Worm (Caenorhabditis elegans) whole organism, L4 larva: ENCODE data around the gene srt-15.
"Not testable (repeated sequence)": the region's sequence is repeated elsewhere in the genome, so short reads cannot be mapped to it uniquely, and the experiment has no call there.

Source experiments
- D1046.2 ChIP-seq: fragments of 200-800 bp; sonication (Bioruptor generic); IDR thresholded peaks from 2 replicates; pipeline ENCODE4 v1.3.6; 2022; ENCODE audit warnings: missing genetic modification characterization, missing compliant biosample characterization
- F37D6.2 ChIP-seq: sonication (generic microtip); optimal IDR thresholded peaks from 2 replicates; lab custom pipeline; 2016; ENCODE audit warnings: mild to moderate bottlenecking, missing genetic modification characterization, missing compliant biosample characterization
- R02D3.7 ChIP-seq: fragments of 150-350 bp; sonication (generic microtip); optimal IDR thresholded peaks from 3 replicates; lab custom pipeline; 2014; ENCODE audit warnings: missing biosample characterization, missing genetic modification characterization
- T20F7.1 ChIP-seq: fragments of 200-800 bp; sonication (Bioruptor generic); optimal IDR thresholded peaks from 2 replicates; lab custom pipeline; 2018; ENCODE audit warnings: mild to moderate bottlenecking, missing genetic modification characterization, missing compliant biosample characterization
- Y48G9A.11 ChIP-seq: fragments of 200-800 bp; sonication (Bioruptor generic); IDR thresholded peaks from 2 replicates; pipeline ENCODE4 v1.3.6; 2022; ENCODE audit warnings: missing genetic modification reagents, missing genetic modification characterization, missing compliant biosample characterization
- Y5F2A.4 ChIP-seq: fragments of 200-800 bp; sonication (Bioruptor generic); optimal IDR thresholded peaks from 2 replicates; lab custom pipeline; 2018; ENCODE audit warnings: mild to moderate bottlenecking, missing genetic modification characterization, missing compliant biosample characterization
- ZK546.5 ChIP-seq, 2 experiments: sonication (generic microtip); optimal IDR thresholded peaks; 2 replicates each; lab custom pipeline; 2017; ENCODE audit warnings: missing biosample characterization in 2 of 2, missing genetic modification characterization in 2 of 2
- aha-1 ChIP-seq: fragments of 150-350 bp; peaks from one replicate; lab custom pipeline; 2014; ENCODE audit warnings: missing biosample characterization, missing genetic modification characterization
- ama-1 ChIP-seq: fragments of 150-350 bp; optimal IDR thresholded peaks from 2 replicates; lab custom pipeline; 2014; ENCODE audit warnings: inconsistent platforms, mixed read lengths
- ceh-32 ChIP-seq: sonication (generic microtip); optimal IDR thresholded peaks from 2 replicates; lab custom pipeline; 2016; ENCODE audit warnings: mild to moderate bottlenecking, missing genetic modification characterization, missing compliant biosample characterization; ENCODE audit not compliant: poor library complexity
- cey-2 ChIP-seq: sonication (generic microtip); optimal IDR thresholded peaks from 3 replicates; lab custom pipeline; 2017; ENCODE audit warnings: missing genetic modification characterization, mild to moderate bottlenecking, missing compliant biosample characterization, antibody characterized with exemption, borderline replicate concordance; ENCODE audit not compliant: insufficient read depth
- ctbp-1 ChIP-seq: fragments of 200-800 bp; sonication (Bioruptor generic); IDR thresholded peaks from 2 replicates; pipeline ENCODE4 v1.3.6; 2022; ENCODE audit warnings: missing genetic modification reagents, missing genetic modification characterization, missing compliant biosample characterization
- daf-12 ChIP-seq: fragments of 150-350 bp; optimal IDR thresholded peaks from 2 replicates; lab custom pipeline; 2014; ENCODE audit warnings: missing biosample characterization, missing genetic modification reagents, missing genetic modification characterization
- daf-16 ChIP-seq, 3 experiments: sonication (generic microtip); optimal IDR thresholded peaks; 2 replicates each; lab custom pipeline; 2016 to 2017; ENCODE audit warnings: missing genetic modification characterization in 3 of 3, missing genetic modification reagents in 3 of 3, mild to moderate bottlenecking in 2 of 3, missing compliant biosample characterization in 2 of 3, missing biosample characterization in 1 of 3, moderate library complexity in 1 of 3
- dmd-9 ChIP-seq: fragments of 200-800 bp; sonication (Bioruptor generic); IDR thresholded peaks from 2 replicates; pipeline ENCODE4 v1.3.6; 2022; ENCODE audit warnings: missing genetic modification reagents, missing genetic modification characterization, missing compliant biosample characterization
- hlh-30 ChIP-seq: sonication (generic microtip); optimal IDR thresholded peaks from 2 replicates; lab custom pipeline; 2017; ENCODE audit warnings: antibody characterized with exemption, mild to moderate bottlenecking, missing genetic modification characterization, missing compliant biosample characterization; ENCODE audit not compliant: insufficient read depth
- jun-1 ChIP-seq: fragments of 150-350 bp; optimal IDR thresholded peaks from 2 replicates; lab custom pipeline; 2014; ENCODE audit warnings: missing biosample characterization, missing genetic modification reagents, missing genetic modification characterization
- lim-7 ChIP-seq: fragments of 200-800 bp; sonication (Bioruptor generic); IDR thresholded peaks from 2 replicates; pipeline ENCODE4 v1.3.6; 2022; ENCODE audit warnings: missing genetic modification characterization, missing compliant biosample characterization
- lin-13 ChIP-seq: fragments of 150-350 bp; optimal IDR thresholded peaks from 2 replicates; lab custom pipeline; 2014; ENCODE audit warnings: missing biosample characterization, missing genetic modification reagents, missing genetic modification characterization
- lin-29 ChIP-seq: fragments of 200-800 bp; sonication (Bioruptor generic); IDR thresholded peaks from 2 replicates; pipeline ENCODE4 v1.3.6; 2022; ENCODE audit warnings: missing genetic modification reagents, missing genetic modification characterization, missing compliant biosample characterization
- lir-3 ChIP-seq: sonication (generic microtip); optimal IDR thresholded peaks from 2 replicates; lab custom pipeline; 2016; ENCODE audit warnings: mild to moderate bottlenecking, missing genetic modification characterization, missing compliant biosample characterization
- lsy-2 ChIP-seq, 2 experiments: fragments of 150-350 bp in 1 of 2; sonication (generic microtip) in 1 of 2; optimal IDR thresholded peaks; 2 replicates each; lab custom pipeline; 2014 to 2017; ENCODE audit warnings: missing biosample characterization in 2 of 2, missing genetic modification characterization in 2 of 2
- madf-9 ChIP-seq: fragments of 200-800 bp; sonication (Bioruptor generic); conservative IDR thresholded peaks from 2 replicates; pipeline ENCODE4 v1.3.6; 2022; ENCODE audit warnings: missing genetic modification reagents, missing genetic modification characterization, missing compliant biosample characterization
- mdl-1 ChIP-seq, 2 experiments: fragments of 150-350 bp in 1 of 2; sonication (generic microtip) in 1 of 2; optimal IDR thresholded peaks; 2 replicates each; lab custom pipeline; 2014 to 2017; ENCODE audit warnings: missing biosample characterization in 2 of 2, missing genetic modification characterization in 2 of 2
- nhr-237 ChIP-seq: sonication (generic microtip); optimal IDR thresholded peaks from 2 replicates; lab custom pipeline; 2017; ENCODE audit warnings: missing biosample characterization, missing genetic modification characterization
- nhr-25 ChIP-seq: sonication (generic microtip); optimal IDR thresholded peaks from 2 replicates; lab custom pipeline; 2017; ENCODE audit warnings: missing genetic modification characterization, mild to moderate bottlenecking, missing compliant biosample characterization, antibody characterized with exemption, moderate library complexity, borderline replicate concordance; ENCODE audit not compliant: insufficient read depth
- nhr-28 ChIP-seq: fragments of 150-350 bp; optimal IDR thresholded peaks from 2 replicates; lab custom pipeline; 2014; ENCODE audit warnings: missing biosample characterization, missing genetic modification characterization
- nhr-41 ChIP-seq: fragments of 200-800 bp; sonication (Bioruptor generic); IDR thresholded peaks from 2 replicates; pipeline ENCODE4 v1.3.6; 2022; ENCODE audit warnings: missing genetic modification reagents, missing genetic modification characterization, missing compliant biosample characterization
- pha-4 ChIP-seq, 2 experiments: fragments of 150-350 bp in 1 of 2; fragments of 200-800 bp in 1 of 2; sonication (Bioruptor generic) in 1 of 2; IDR thresholded peaks in 1 of 2; optimal IDR thresholded peaks in 1 of 2; 2 replicates each; pipeline versions ENCODE4 v1.3.6 to Lab custom; 2014 to 2022; ENCODE audit warnings: missing genetic modification characterization in 2 of 2, missing genetic modification reagents in 2 of 2, missing biosample characterization in 1 of 2, missing compliant biosample characterization in 1 of 2
- php-3 ChIP-seq: fragments of 200-800 bp; sonication (Bioruptor generic); IDR thresholded peaks from 2 replicates; pipeline ENCODE4 v1.3.6; 2022; ENCODE audit warnings: missing genetic modification reagents, missing genetic modification characterization, missing compliant biosample characterization
- pqm-1 ChIP-seq: sonication (generic microtip); optimal IDR thresholded peaks from 2 replicates; lab custom pipeline; 2017; ENCODE audit warnings: missing biosample characterization, missing genetic modification characterization
- set-16 ChIP-seq: fragments of 200-800 bp; sonication (Bioruptor generic); IDR thresholded peaks from 2 replicates; pipeline ENCODE4 v1.3.6; 2022; ENCODE audit warnings: missing genetic modification reagents, missing genetic modification characterization, missing compliant biosample characterization
- spr-1 ChIP-seq: sonication (generic microtip); optimal IDR thresholded peaks from 2 replicates; lab custom pipeline; 2016; ENCODE audit warnings: mild to moderate bottlenecking, missing genetic modification characterization, missing compliant biosample characterization
- spr-3 ChIP-seq: fragments of 200-800 bp; sonication (Bioruptor generic); optimal IDR thresholded peaks from 2 replicates; lab custom pipeline; 2018; ENCODE audit warnings: mild to moderate bottlenecking, missing genetic modification characterization, missing compliant biosample characterization
- tag-97 ChIP-seq: fragments of 200-800 bp; sonication (Bioruptor generic); IDR thresholded peaks from 2 replicates; pipeline ENCODE4 v1.3.6; 2022; ENCODE audit warnings: missing genetic modification characterization, missing compliant biosample characterization
- zip-2 ChIP-seq: fragments of 150-350 bp; optimal IDR thresholded peaks from 2 replicates; lab custom pipeline; 2014; ENCODE audit warnings: missing biosample characterization, missing genetic modification characterization
- ztf-7 ChIP-seq: fragments of 150-350 bp; optimal IDR thresholded peaks from 2 replicates; lab custom pipeline; 2014; ENCODE audit warnings: missing biosample characterization, missing genetic modification characterization

Gene srt-15

DNA sequence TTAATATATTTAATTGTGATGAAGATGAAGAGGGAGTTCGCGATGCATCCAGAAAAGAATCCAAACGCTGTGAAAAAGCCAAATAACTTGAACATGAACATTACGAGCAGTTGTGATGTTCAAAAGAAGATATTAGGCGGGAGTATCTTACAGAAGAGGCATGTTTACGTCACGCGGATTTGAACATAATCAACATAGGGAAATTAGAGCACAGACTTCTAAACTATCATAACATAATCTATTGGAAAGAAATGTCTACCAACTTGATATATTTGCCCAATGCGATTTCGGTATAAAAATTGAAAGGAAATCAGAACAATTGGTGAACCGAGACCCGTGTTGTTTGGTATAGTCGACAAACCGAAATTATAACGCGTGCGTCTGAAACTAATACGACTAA is 42.2 kb upstream of the srt-15 start, which contains the start of gene str-66:
TSS of gene str-66 (minus strand) at position 101 of the 400 bp plus-strand sequence.
- TF ChIP-seq ZK546.5 (tag; optimal IDR thresholded peaks at IDR 0.05; lab: Kevin White, UChicago) (no peak), lin-13 (GFP tag; lab: Kevin White, UChicago) (no peak), cey-2 (tag; lab: Kevin White, UChicago) (no peak), zip-2 (tag; lab: Kevin White, UChicago) (no peak), php-3 (GFP tag; lab: Robert Waterston, UW) (no peak), R02D3.7 (no peak)

DNA sequence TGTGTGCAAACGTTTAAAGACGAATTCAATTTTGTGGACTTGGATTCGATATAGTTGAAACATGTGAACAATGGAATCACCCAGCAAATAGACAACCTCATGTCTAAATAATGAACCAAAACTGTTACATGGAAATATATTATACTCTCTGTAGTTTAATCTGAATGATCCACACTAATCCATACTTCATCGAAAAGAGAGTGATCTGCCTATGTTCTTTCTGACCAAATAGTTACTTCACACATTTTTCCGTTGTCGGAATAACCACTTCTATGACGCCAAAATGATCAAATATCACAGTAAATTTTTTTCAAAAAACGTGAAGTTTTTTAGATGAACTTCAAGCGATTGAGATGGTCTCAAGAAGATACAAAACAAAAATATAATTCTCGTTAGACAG is 40.1 kb upstream of the srt-15 start, which contains the start of gene Y73C8C.4:
TSS of gene Y73C8C.4 (minus strand) at position 101 of the 400 bp plus-strand sequence.
- TF ChIP-seq Y48G9A.11 (GFP tag; lab: Robert Waterston, UW); ama-1; madf-9 (GFP tag; lab: Robert Waterston, UW): not testable (repeated sequence)

DNA sequence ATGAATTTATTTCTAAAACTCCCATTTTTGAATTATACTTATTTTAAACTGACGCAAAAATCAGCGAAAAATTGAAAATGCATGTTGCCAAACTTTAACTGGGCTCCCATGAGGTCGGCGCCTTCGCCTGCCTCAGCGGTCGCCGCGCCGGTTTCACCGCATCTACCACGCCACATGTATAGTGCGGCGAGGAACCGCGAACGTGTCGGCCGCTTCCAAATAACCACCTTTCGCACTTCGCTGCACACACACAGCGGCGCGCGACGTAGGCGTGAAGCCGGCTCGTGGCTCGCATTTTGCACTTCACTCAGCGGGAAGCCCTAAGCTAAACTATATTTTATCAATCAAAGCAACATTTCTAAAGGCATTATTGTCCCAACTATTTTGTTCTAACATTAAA is 38.5 kb upstream of the srt-15 start:
- TF ChIP-seq lin-29 (GFP tag; lab: Robert Waterston, UW) (no peak), dmd-9 (GFP tag; lab: Robert Waterston, UW) (0 out of 2 replicates have a peak, but pooled peaks have one; percentile 12), set-16 (GFP tag; lab: Robert Waterston, UW) (peak; percentile 83)
- TF ChIP-seq, all 104 proteins: peak for 2

DNA sequence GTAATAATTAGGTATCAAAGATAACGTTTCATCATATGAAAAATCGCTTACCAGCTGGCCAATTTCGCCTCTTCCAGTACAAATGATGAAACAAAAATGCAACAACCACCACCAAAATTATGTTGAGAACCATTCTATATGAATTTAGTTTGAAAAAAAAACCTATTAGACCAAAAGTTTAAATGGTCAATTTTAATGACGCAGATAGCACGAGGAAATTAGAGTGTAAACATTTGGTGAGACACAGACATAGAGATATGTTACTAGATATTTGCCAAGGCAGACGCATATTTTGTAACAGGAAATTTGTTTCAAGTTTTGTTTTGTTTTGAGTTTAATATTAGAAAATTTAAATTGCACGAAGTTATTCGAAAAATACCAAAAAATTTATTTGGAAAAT is 32.4 kb upstream of the srt-15 start, which contains the start of gene cyp-33C9:
TSS of gene cyp-33C9 (minus strand) at position 211 of the 400 bp plus-strand sequence.
- no peak for TF ChIP-seq Y5F2A.4 (GFP tag; lab: Kevin White, UChicago)
- no peak for TF ChIP-seq F37D6.2 (tag; lab: Kevin White, UChicago)
- TF ChIP-seq nhr-41 (GFP tag; lab: Robert Waterston, UW), result no peak
- TF ChIP-seq ctbp-1, result no peak
- TF ChIP-seq hlh-30 (tag; lab: Kevin White, UChicago), result peak; percentile 7
- TF ChIP-seq nhr-28 (tag; lab: Kevin White, UChicago), result peak; percentile 75
- TF ChIP-seq tag-97 (GFP tag; lab: Robert Waterston, UW), result no peak
- no peak for TF ChIP-seq daf-16 (GFP tag; optimal IDR thresholded peaks at IDR 0.05; lab: Kevin White, UChicago)
- TF ChIP-seq daf-16 (tag; optimal IDR thresholded peaks at IDR 0.05; lab: Kevin White, UChicago), result peak; percentile 58
- peak; percentile 24 for TF ChIP-seq pqm-1
- no peak for TF ChIP-seq spr-1
- no peak for TF ChIP-seq pha-4 (GFP tag; IDR thresholded peaks at IDR 0.05; lab: Robert Waterston, UW)
- no peak for TF ChIP-seq pha-4 (tag; optimal IDR thresholded peaks at IDR 0.05; lab: Kevin White, UChicago)
- TF ChIP-seq D1046.2 (GFP tag; lab: Robert Waterston, UW), result no peak
- no peak for TF ChIP-seq jun-1 (tag; lab: Kevin White, UChicago)
- no peak for TF ChIP-seq T20F7.1 (GFP tag; lab: Kevin White, UChicago)
- no peak for TF ChIP-seq cey-2 (tag; lab: Kevin White, UChicago)
- peak in 1 of 2 experiments; percentile 14 for TF ChIP-seq mdl-1 (tag; optimal IDR thresholded peaks at IDR 0.05; lab: Kevin White, UChicago)

DNA sequence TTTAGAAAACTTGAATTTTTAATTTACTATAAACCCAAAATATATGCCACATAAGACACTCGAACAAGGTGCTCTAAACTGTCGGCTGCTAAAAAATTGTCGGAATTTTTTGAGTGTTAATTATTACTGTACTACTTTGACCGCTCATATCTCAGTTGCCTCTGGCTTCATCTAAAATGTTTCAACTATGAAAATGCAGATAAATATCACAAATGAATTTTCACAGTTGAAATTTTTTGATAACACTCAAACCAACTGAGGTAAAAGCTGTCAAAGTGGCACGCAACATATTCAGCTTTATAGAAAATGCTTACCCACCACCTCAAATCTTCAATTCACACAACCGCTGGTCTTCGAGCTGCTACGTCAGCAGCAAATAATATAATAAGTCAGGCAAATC is 26.8 kb upstream of the srt-15 start, which contains the start of gene acs-21:
TSS of gene acs-21 (plus strand) at position 301 of the 400 bp plus-strand sequence.
- TF ChIP-seq lir-3 (tag; lab: Kevin White, UChicago) (no peak), nhr-25 (no peak), nhr-237 (tag; lab: Kevin White, UChicago) (no peak), daf-12 (tag; lab: Kevin White, UChicago) (no peak), madf-9 (GFP tag; lab: Robert Waterston, UW) (no peak), aha-1 (no peak), ceh-32 (tag; lab: Kevin White, UChicago) (no peak), D1046.2 (GFP tag; lab: Robert Waterston, UW) (no peak), dmd-9 (GFP tag; lab: Robert Waterston, UW) (no peak), spr-3 (GFP tag; lab: Kevin White, UChicago) (no peak), lim-7 (no peak), zip-2 (tag; lab: Kevin White, UChicago) (no peak), lsy-2 (tag; optimal IDR thresholded peaks at IDR 0.05; lab: Kevin White, UChicago) (no peak), ztf-7 (tag; lab: Kevin White, UChicago) (no peak)
